Worm (Caenorhabditis elegans) whole organism, late embryonic: Measurements from ENCODE around the gene grd-4.

Experiments used
- C38D4.7 ChIP-seq: fragments of 200-800 bp; sonication (Bioruptor generic); optimal IDR thresholded peaks from 2 replicates; lab custom pipeline; 2018; ENCODE audit warnings: mild to moderate bottlenecking, missing genetic modification characterization, moderate library complexity, missing compliant biosample characterization
- K02D7.2 ChIP-seq: sonication (generic microtip); optimal IDR thresholded peaks from 2 replicates; lab custom pipeline; 2017; ENCODE audit warnings: mild to moderate bottlenecking, missing genetic modification characterization, missing compliant biosample characterization
- K09A11.1 ChIP-seq: sonication (generic microtip); optimal IDR thresholded peaks from 2 replicates; lab custom pipeline; 2017; ENCODE audit warnings: antibody characterized with exemption, mild to moderate bottlenecking, missing genetic modification characterization, missing compliant biosample characterization; ENCODE audit not compliant: insufficient read depth
- T23F11.4 ChIP-seq: fragments of 200-800 bp; sonication (Bioruptor generic); optimal IDR thresholded peaks from 2 replicates; lab custom pipeline; 2018; ENCODE audit warnings: mild to moderate bottlenecking, missing genetic modification characterization, missing compliant biosample characterization
- Y22D7AL.16 ChIP-seq: sonication (generic microtip); optimal IDR thresholded peaks from 2 replicates; lab custom pipeline; 2016; ENCODE audit warnings: missing genetic modification characterization, missing compliant biosample characterization
- ceh-14 ChIP-seq: sonication (generic microtip); optimal IDR thresholded peaks from 2 replicates; lab custom pipeline; 2016; ENCODE audit warnings: missing genotype, missing genetic modification characterization, missing compliant biosample characterization
- ceh-19 ChIP-seq: fragments of 200-800 bp; sonication (Bioruptor generic); optimal IDR thresholded peaks from 2 replicates; lab custom pipeline; 2018; ENCODE audit warnings: mild to moderate bottlenecking, missing genetic modification characterization, missing compliant biosample characterization
- ceh-30 ChIP-seq: fragments of 150-350 bp; optimal IDR thresholded peaks from 2 replicates; lab custom pipeline; 2014; ENCODE audit warnings: missing biosample characterization, missing genetic modification characterization
- ceh-31 ChIP-seq: sonication (generic microtip); optimal IDR thresholded peaks from 2 replicates; lab custom pipeline; 2016; ENCODE audit warnings: missing genetic modification characterization, missing compliant biosample characterization
- ceh-6 ChIP-seq: fragments of 200-800 bp; sonication (Bioruptor generic); optimal IDR thresholded peaks from 2 replicates; lab custom pipeline; 2018; ENCODE audit warnings: mild to moderate bottlenecking, missing genetic modification characterization, missing compliant biosample characterization
- ceh-9 ChIP-seq: sonication (generic microtip); optimal IDR thresholded peaks from 2 replicates; lab custom pipeline; 2016; ENCODE audit warnings: mild to moderate bottlenecking, missing genetic modification characterization, inconsistent platforms, missing compliant biosample characterization
- che-1 ChIP-seq: sonication (generic microtip); optimal IDR thresholded peaks from 2 replicates; lab custom pipeline; 2016; ENCODE audit warnings: mild to moderate bottlenecking, missing genetic modification characterization, missing compliant biosample characterization
- dmd-4 ChIP-seq: sonication (generic microtip); optimal IDR thresholded peaks from 2 replicates; lab custom pipeline; 2016; ENCODE audit warnings: borderline replicate concordance, missing genetic modification characterization, missing compliant biosample characterization
- elt-2 ChIP-seq: sonication (generic microtip); optimal IDR thresholded peaks from 2 replicates; lab custom pipeline; 2016; ENCODE audit warnings: missing genetic modification reagents, missing genetic modification characterization, missing compliant biosample characterization
- eyg-1 ChIP-seq: sonication (generic microtip); optimal IDR thresholded peaks from 2 replicates; lab custom pipeline; 2016; ENCODE audit warnings: missing genotype, missing genetic modification characterization, missing compliant biosample characterization
- fkh-10 ChIP-seq: fragments of 150-350 bp; optimal IDR thresholded peaks from 2 replicates; lab custom pipeline; 2014; ENCODE audit warnings: missing biosample characterization, missing genetic modification reagents, missing genetic modification characterization
- fkh-6 ChIP-seq: sonication (generic microtip); optimal IDR thresholded peaks from 2 replicates; lab custom pipeline; 2016; ENCODE audit warnings: missing genetic modification characterization, missing compliant biosample characterization
- gmeb-2 ChIP-seq: sonication (generic microtip); optimal IDR thresholded peaks from 2 replicates; lab custom pipeline; 2016; ENCODE audit warnings: missing genetic modification characterization, inconsistent platforms, missing compliant biosample characterization
- hlh-13 ChIP-seq: fragments of 200-800 bp; sonication (Bioruptor generic); optimal IDR thresholded peaks from 2 replicates; lab custom pipeline; 2018; ENCODE audit warnings: mild to moderate bottlenecking, missing genetic modification characterization, missing compliant biosample characterization
- hlh-15 ChIP-seq: sonication (generic microtip); optimal IDR thresholded peaks from 2 replicates; lab custom pipeline; 2016; ENCODE audit warnings: missing genetic modification characterization, missing compliant biosample characterization
- hlh-8 ChIP-seq: sonication (generic microtip); optimal IDR thresholded peaks from 2 replicates; lab custom pipeline; 2016; ENCODE audit warnings: missing genotype, missing genetic modification characterization, missing compliant biosample characterization
- madf-2 ChIP-seq: sonication (generic microtip); optimal IDR thresholded peaks from 2 replicates; lab custom pipeline; 2017; ENCODE audit warnings: missing genetic modification characterization, missing compliant biosample characterization
- mec-3 ChIP-seq: sonication (generic microtip); optimal IDR thresholded peaks from 2 replicates; lab custom pipeline; 2016; ENCODE audit warnings: borderline replicate concordance, missing genetic modification characterization, missing compliant biosample characterization
- nhr-232 ChIP-seq: sonication (generic microtip); optimal IDR thresholded peaks from 2 replicates; lab custom pipeline; 2016; ENCODE audit warnings: missing genetic modification characterization, missing compliant biosample characterization
- npax-4 ChIP-seq: sonication (generic microtip); optimal IDR thresholded peaks from 2 replicates; lab custom pipeline; 2016; ENCODE audit warnings: missing genetic modification characterization, missing compliant biosample characterization
- pat-9 ChIP-seq: fragments of 200-800 bp; sonication (Bioruptor generic); optimal IDR thresholded peaks from 2 replicates; lab custom pipeline; 2018; ENCODE audit warnings: mild to moderate bottlenecking, missing genetic modification characterization, moderate library complexity, missing compliant biosample characterization
- pax-1 ChIP-seq: fragments of 150-350 bp; optimal IDR thresholded peaks from 2 replicates; lab custom pipeline; 2014; ENCODE audit warnings: missing biosample characterization, missing genetic modification characterization
- pha-2 ChIP-seq: sonication (generic microtip); optimal IDR thresholded peaks from 2 replicates; lab custom pipeline; 2017; ENCODE audit warnings: mild to moderate bottlenecking, missing genetic modification characterization, missing compliant biosample characterization
- pqm-1 ChIP-seq: sonication (generic microtip); optimal IDR thresholded peaks from 2 replicates; lab custom pipeline; 2016; ENCODE audit warnings: missing genetic modification characterization, missing compliant biosample characterization
- rnt-1 ChIP-seq: sonication (generic microtip); optimal IDR thresholded peaks from 2 replicates; lab custom pipeline; 2016; ENCODE audit warnings: missing genetic modification characterization, missing compliant biosample characterization
- sdc-2 ChIP-seq: sonication (generic microtip); optimal IDR thresholded peaks from 2 replicates; lab custom pipeline; 2016; ENCODE audit warnings: missing genotype, missing genetic modification characterization, missing compliant biosample characterization
- sox-2 ChIP-seq: fragments of 200-800 bp; sonication (Bioruptor generic); IDR thresholded peaks from 2 replicates; pipeline ENCODE4 v1.3.6; 2022; ENCODE audit warnings: missing genetic modification reagents, missing genetic modification characterization, missing compliant biosample characterization
- tbx-7 ChIP-seq: sonication (generic microtip); optimal IDR thresholded peaks from 2 replicates; lab custom pipeline; 2016; ENCODE audit warnings: missing genotype, missing genetic modification characterization, missing compliant biosample characterization
- unc-3 ChIP-seq, 2 experiments: fragments of 200-800 bp in 1 of 2; sonication (Bioruptor generic) in 1 of 2; sonication (generic microtip) in 1 of 2; conservative IDR thresholded peaks in 1 of 2; optimal IDR thresholded peaks in 1 of 2; 2 replicates each; pipeline versions ENCODE4 v1.3.6 to Lab custom; 2016 to 2022; ENCODE audit warnings: missing compliant biosample characterization in 2 of 2, missing genetic modification characterization in 2 of 2, missing genetic modification reagents in 1 of 2
- unc-42 ChIP-seq: sonication (generic microtip); optimal IDR thresholded peaks from 2 replicates; lab custom pipeline; 2016; ENCODE audit warnings: missing genotype, missing genetic modification characterization, missing compliant biosample characterization
- unc-55 ChIP-seq: sonication (generic microtip); optimal IDR thresholded peaks from 2 replicates; lab custom pipeline; 2017; ENCODE audit warnings: missing biosample characterization, missing genetic modification reagents, missing genetic modification characterization
- unc-86 ChIP-seq: sonication (generic microtip); optimal IDR thresholded peaks from 2 replicates; lab custom pipeline; 2016; ENCODE audit warnings: missing genetic modification characterization, missing compliant biosample characterization
- ztf-16 ChIP-seq: sonication (generic microtip); optimal IDR thresholded peaks from 2 replicates; lab custom pipeline; 2017; ENCODE audit warnings: missing genetic modification characterization, missing compliant biosample characterization

The grd-4 gene

ce11 chrX:8489886-8490285 lies 11.1 kb upstream of the grd-4 start:
- TF ChIP-seq fkh-10 (GFP tag; lab: Kevin White, UChicago) (no peak), unc-42 (tag; lab: Kevin White, UChicago) (peak; percentile 20)
- TF ChIP-seq, all 69 proteins: peak for 1

- TF ChIP-seq nhr-232 (tag; lab: Kevin White, UChicago) (no peak), hlh-15 (no peak), Y22D7AL.16 (tag; lab: Kevin White, UChicago) (no peak), elt-2 (tag; lab: Kevin White, UChicago) (peak; percentile 55)
Observed at ce11 chrX:8492750-8493149, 8.3 kb upstream of the grd-4 start.

ce11 chrX:8495005-8495404 lies 6.0 kb upstream of the grd-4 start, which contains the start of gene T01B10.5:
Gene T01B10.5, plus strand, starts transcription at chrX:8495305.
- TF ChIP-seq dmd-4 (tag; lab: Kevin White, UChicago) = no peak
- no peak for TF ChIP-seq madf-2 (tag; lab: Kevin White, UChicago)
- no peak for TF ChIP-seq fkh-6 (tag; lab: Kevin White, UChicago)
- TF ChIP-seq ztf-16 (tag; lab: Kevin White, UChicago) = no peak
- TF ChIP-seq Y22D7AL.16 (tag; lab: Kevin White, UChicago) = no peak
- no peak for TF ChIP-seq pha-2 (tag; lab: Kevin White, UChicago)
- TF ChIP-seq unc-55 = no peak
- no peak for TF ChIP-seq K02D7.2 (tag; lab: Kevin White, UChicago)
- TF ChIP-seq fkh-10 (GFP tag; lab: Kevin White, UChicago) = no peak
- TF ChIP-seq unc-3 (GFP tag; conservative IDR thresholded peaks at IDR 0.05; lab: Robert Waterston, UW) = no peak
- no peak for TF ChIP-seq unc-3 (tag; optimal IDR thresholded peaks at IDR 0.05; lab: Kevin White, UChicago)
- TF ChIP-seq C38D4.7 (GFP tag; lab: Kevin White, UChicago) = no peak
- no peak for TF ChIP-seq gmeb-2 (tag; lab: Kevin White, UChicago)
- TF ChIP-seq ceh-19 (GFP tag; lab: Kevin White, UChicago) = no peak
- no peak for TF ChIP-seq elt-2 (tag; lab: Kevin White, UChicago)

- TF ChIP-seq pha-2 (tag; lab: Kevin White, UChicago) (no peak), hlh-8 (tag; lab: Kevin White, UChicago) (no peak), unc-86 (tag; lab: Kevin White, UChicago) (no peak), ceh-6 (no peak), ceh-14 (tag; lab: Kevin White, UChicago) (no peak), sox-2 (no peak), madf-2 (tag; lab: Kevin White, UChicago) (no peak), ceh-31 (tag; lab: Kevin White, UChicago) (no peak), ceh-30 (tag; lab: Kevin White, UChicago) (no peak), pax-1 (tag; lab: Kevin White, UChicago) (no peak), pat-9 (tag; lab: Kevin White, UChicago) (no peak), T23F11.4 (GFP tag; lab: Kevin White, UChicago) (no peak), unc-3 (GFP tag; conservative IDR thresholded peaks at IDR 0.05; lab: Robert Waterston, UW) (no peak), unc-3 (tag; optimal IDR thresholded peaks at IDR 0.05; lab: Kevin White, UChicago) (no peak), fkh-10 (GFP tag; lab: Kevin White, UChicago) (no peak), npax-4 (no peak)
- TF ChIP-seq, all 69 proteins: peak for 0
Observed at ce11 chrX:8499721-8500120, 1.3 kb upstream of the grd-4 start, which contains the start of gene grd-14. Gene grd-14, plus strand, starts transcription at chrX:8500021.

ce11 chrX:8504207-8504606 lies 3.2 kb downstream of the grd-4 start:
- TF ChIP-seq hlh-13 (GFP tag; lab: Kevin White, UChicago) (no peak), ztf-16 (tag; lab: Kevin White, UChicago) (no peak), fkh-6 (tag; lab: Kevin White, UChicago) (no peak), tbx-7 (tag; lab: Kevin White, UChicago) (no peak), eyg-1 (tag; lab: Kevin White, UChicago) (no peak), K09A11.1 (tag; lab: Kevin White, UChicago) (no peak), elt-2 (tag; lab: Kevin White, UChicago) (no peak), pha-2 (tag; lab: Kevin White, UChicago) (no peak), rnt-1 (no peak), che-1 (no peak), pqm-1 (no peak), C38D4.7 (GFP tag; lab: Kevin White, UChicago) (no peak), ceh-9 (tag; lab: Kevin White, UChicago) (no peak), sdc-2 (no peak), mec-3 (no peak)
